Worm (Caenorhabditis elegans) whole organism, L2 larva: ENCODE data around the gene act-3.
A peak's percentile ranks its signal among the peaks of the same experiment; 100 is the strongest.
"Not testable (repeated sequence)": the region's sequence is repeated elsewhere in the genome, so short reads cannot be mapped to it uniquely, and the experiment has no call there.

Experiments
- C34F6.9 ChIP-seq: fragments of 150-350 bp; optimal IDR thresholded peaks from 2 replicates; lab custom pipeline; 2014; ENCODE audit warnings: missing biosample characterization, missing genetic modification characterization
- F13H6.1 ChIP-seq: sonication (generic microtip); optimal IDR thresholded peaks from 2 replicates; lab custom pipeline; 2016; ENCODE audit warnings: missing genetic modification characterization, missing compliant biosample characterization
- ZK546.5 ChIP-seq: sonication (generic microtip); optimal IDR thresholded peaks from 2 replicates; lab custom pipeline; 2017; ENCODE audit warnings: missing biosample characterization, missing genetic modification characterization
- ama-1 ChIP-seq: fragments of 150-350 bp; optimal IDR thresholded peaks from 2 replicates; lab custom pipeline; 2018; ENCODE audit warnings: inconsistent platforms
- blmp-1 ChIP-seq: sonication (generic microtip); optimal IDR thresholded peaks from 2 replicates; lab custom pipeline; 2017; ENCODE audit warnings: missing genetic modification characterization, mild to moderate bottlenecking, missing compliant biosample characterization, antibody characterized with exemption, moderate library complexity; ENCODE audit not compliant: insufficient read depth
- ceh-16 ChIP-seq: fragments of 150-350 bp; optimal IDR thresholded peaks from 2 replicates; lab custom pipeline; 2014; ENCODE audit warnings: missing biosample characterization, missing genetic modification characterization
- ceh-82 ChIP-seq: fragments of 150-350 bp; optimal IDR thresholded peaks from 2 replicates; lab custom pipeline; 2014; ENCODE audit warnings: missing biosample characterization, missing genetic modification characterization
- crh-2 ChIP-seq: sonication (generic microtip); optimal IDR thresholded peaks from 2 replicates; lab custom pipeline; 2017; ENCODE audit warnings: missing biosample characterization, missing genetic modification characterization
- egl-27 ChIP-seq: sonication (generic microtip); optimal IDR thresholded peaks from 3 replicates; lab custom pipeline; 2017; ENCODE audit warnings: missing biosample characterization, missing genetic modification reagents, missing genetic modification characterization
- elt-1 ChIP-seq: fragments of 150-350 bp; optimal IDR thresholded peaks from 2 replicates; lab custom pipeline; 2014; ENCODE audit warnings: missing biosample characterization, missing genetic modification characterization
- elt-3 ChIP-seq: sonication (generic microtip); optimal IDR thresholded peaks from 2 replicates; lab custom pipeline; 2017; ENCODE audit warnings: missing biosample characterization, missing genetic modification characterization
- fos-1 ChIP-seq: fragments of 150-350 bp; optimal IDR thresholded peaks from 2 replicates; lab custom pipeline; 2014; ENCODE audit warnings: missing biosample characterization, missing genetic modification characterization
- gmeb-1 ChIP-seq: fragments of 150-350 bp; optimal IDR thresholded peaks from 2 replicates; lab custom pipeline; 2014; ENCODE audit warnings: missing biosample characterization, missing genetic modification characterization
- lin-11 ChIP-seq: fragments of 150-350 bp; sonication (generic microtip); optimal IDR thresholded peaks from 2 replicates; lab custom pipeline; 2014; ENCODE audit warnings: missing biosample characterization, missing genetic modification characterization, inconsistent platforms, mixed read lengths
- lin-13 ChIP-seq: fragments of 150-350 bp; optimal IDR thresholded peaks from 2 replicates; lab custom pipeline; 2014; ENCODE audit warnings: missing biosample characterization, missing genetic modification reagents, missing genetic modification characterization
- lin-39 ChIP-seq: fragments of 150-350 bp; optimal IDR thresholded peaks from 2 replicates; lab custom pipeline; 2014; ENCODE audit warnings: missing biosample characterization, missing genetic modification reagents, missing genetic modification characterization
- lsy-2 ChIP-seq, 2 experiments: fragments of 150-350 bp in 1 of 2; sonication (generic microtip) in 1 of 2; optimal IDR thresholded peaks; 2 replicates each; lab custom pipeline; 2014 to 2017; ENCODE audit warnings: missing biosample characterization in 2 of 2, missing genetic modification characterization in 2 of 2
- mab-5 ChIP-seq: fragments of 150-350 bp; optimal IDR thresholded peaks from 2 replicates; lab custom pipeline; 2014; ENCODE audit warnings: missing biosample characterization, missing genetic modification characterization
- mbf-1 ChIP-seq: sonication (generic microtip); optimal IDR thresholded peaks from 2 replicates; lab custom pipeline; 2017; ENCODE audit warnings: missing biosample characterization, missing genetic modification characterization
- nhr-10 ChIP-seq: sonication (generic microtip); optimal IDR thresholded peaks from 2 replicates; lab custom pipeline; 2017; ENCODE audit warnings: missing biosample characterization, missing genetic modification characterization
- nhr-11 ChIP-seq: fragments of 150-350 bp; optimal IDR thresholded peaks from 2 replicates; lab custom pipeline; 2014; ENCODE audit warnings: missing biosample characterization, missing genetic modification characterization
- nhr-129 ChIP-seq: fragments of 150-350 bp; optimal IDR thresholded peaks from 2 replicates; lab custom pipeline; 2014; ENCODE audit warnings: missing biosample characterization, missing genetic modification characterization
- nhr-21 ChIP-seq: fragments of 150-350 bp; optimal IDR thresholded peaks from 2 replicates; lab custom pipeline; 2014; ENCODE audit warnings: missing biosample characterization, missing genetic modification characterization
- nhr-23 ChIP-seq: fragments of 150-350 bp; optimal IDR thresholded peaks from 2 replicates; lab custom pipeline; 2014; ENCODE audit warnings: missing biosample characterization, missing genetic modification reagents, missing genetic modification characterization
- nhr-237 ChIP-seq: fragments of 150-350 bp; optimal IDR thresholded peaks from 2 replicates; lab custom pipeline; 2014; ENCODE audit warnings: missing biosample characterization, missing genetic modification characterization
- nhr-25 ChIP-seq: fragments of 150-350 bp; sonication (generic microtip); optimal IDR thresholded peaks from 3 replicates; lab custom pipeline; 2014; ENCODE audit warnings: missing biosample characterization, missing genetic modification characterization
- nhr-6 ChIP-seq: fragments of 150-350 bp; optimal IDR thresholded peaks from 2 replicates; lab custom pipeline; 2014; ENCODE audit warnings: missing biosample characterization, missing genetic modification characterization
- nhr-77 ChIP-seq: fragments of 150-350 bp; optimal IDR thresholded peaks from 2 replicates; lab custom pipeline; 2014; ENCODE audit warnings: missing biosample characterization, missing genetic modification characterization
- peb-1 ChIP-seq: fragments of 150-350 bp; optimal IDR thresholded peaks from 2 replicates; lab custom pipeline; 2014; ENCODE audit warnings: missing biosample characterization, missing genetic modification characterization
- sem-4 ChIP-seq: fragments of 150-350 bp; optimal IDR thresholded peaks from 2 replicates; lab custom pipeline; 2014; ENCODE audit warnings: missing biosample characterization, missing genetic modification reagents, missing genetic modification characterization
- skn-1 ChIP-seq: sonication (generic microtip); optimal IDR thresholded peaks from 2 replicates; lab custom pipeline; 2017; ENCODE audit warnings: missing biosample characterization, missing genetic modification characterization
- sma-3 ChIP-seq: sonication (generic microtip); optimal IDR thresholded peaks from 2 replicates; lab custom pipeline; 2016; ENCODE audit warnings: missing genetic modification reagents, missing genetic modification characterization, missing compliant biosample characterization
- sma-9 ChIP-seq, 2 experiments: fragments of 150-350 bp in 1 of 2; sonication (generic microtip) in 1 of 2; optimal IDR thresholded peaks; 2 replicates each; lab custom pipeline; 2014 to 2016; ENCODE audit warnings: missing genetic modification characterization in 2 of 2, mild to moderate bottlenecking in 1 of 2, missing biosample characterization in 1 of 2, missing compliant biosample characterization in 1 of 2, missing genetic modification reagents in 1 of 2, moderate library complexity in 1 of 2
- snpc-4 ChIP-seq: fragments of 150-350 bp; optimal IDR thresholded peaks from 2 replicates; lab custom pipeline; 2014; ENCODE audit warnings: missing biosample characterization, missing genetic modification characterization
- unc-39 ChIP-seq: fragments of 150-350 bp; optimal IDR thresholded peaks from 2 replicates; lab custom pipeline; 2014; ENCODE audit warnings: missing biosample characterization, missing genetic modification characterization
- unc-55 ChIP-seq: fragments of 150-350 bp; sonication (generic microtip); optimal IDR thresholded peaks from 3 replicates; lab custom pipeline; 2014; ENCODE audit warnings: missing biosample characterization, missing genetic modification reagents, missing genetic modification characterization
- ztf-1 ChIP-seq: fragments of 200-800 bp; sonication (Bioruptor generic); conservative IDR thresholded peaks from 2 replicates; pipeline ENCODE4 v1.3.6; 2022; ENCODE audit warnings: missing genetic modification characterization, missing compliant biosample characterization
- ztf-4 ChIP-seq: fragments of 150-350 bp; optimal IDR thresholded peaks from 2 replicates; lab custom pipeline; 2014; ENCODE audit warnings: missing biosample characterization, missing genetic modification characterization

act-3 gene

DNA sequence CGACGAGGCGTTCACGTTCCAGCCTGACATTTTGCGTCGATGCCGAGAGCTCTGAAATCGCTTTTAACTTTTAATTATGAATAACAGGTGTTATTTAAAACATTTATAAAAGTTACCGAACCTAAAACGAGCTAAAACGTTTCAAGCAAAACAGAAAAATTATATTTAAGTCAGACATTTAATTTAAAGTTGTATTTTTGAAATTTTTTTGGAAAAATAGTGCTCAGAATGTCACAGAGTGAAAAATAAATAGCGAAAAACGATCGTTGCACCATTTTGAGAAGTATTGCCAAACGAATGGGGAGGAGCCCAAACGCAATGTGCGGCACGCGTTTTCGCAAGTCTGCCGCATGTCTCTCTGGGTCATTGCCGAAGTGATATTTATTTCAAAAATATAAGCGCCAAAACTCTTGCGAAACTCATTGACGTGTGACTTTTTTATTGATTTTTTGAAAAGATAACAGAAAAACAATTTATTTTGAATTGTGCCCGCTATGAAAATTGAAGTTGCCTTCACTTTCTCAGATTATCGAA, 38.8 kb upstream of the act-3 start, which contains the start of gene erfa-3:
TSS of gene erfa-3 (minus strand) at position 51 of the 534 bp plus-strand sequence.
- TF ChIP-seq sma-3: peak; percentile 69
- peak; percentile 73 for TF ChIP-seq unc-55
- peak; percentile 66 for TF ChIP-seq nhr-25 (tag; lab: Kevin White, UChicago)
- peak; percentile 6 for TF ChIP-seq nhr-21
- TF ChIP-seq skn-1 (tag; lab: Kevin White, UChicago): no peak
- TF ChIP-seq lin-13: peak; percentile 43
- no peak for TF ChIP-seq lin-39 (tag; lab: Kevin White, UChicago)
- no peak for TF ChIP-seq ztf-4
- peak; percentile 71 for TF ChIP-seq nhr-129 (tag; lab: Kevin White, UChicago)
- TF ChIP-seq nhr-11: no peak
- peak; percentile 48 for TF ChIP-seq sma-9 (GFP tag; optimal IDR thresholded peaks at IDR 0.05; lab: Kevin White, UChicago)
- no peak for TF ChIP-seq sma-9 (tag; optimal IDR thresholded peaks at IDR 0.05; lab: Kevin White, UChicago)
- TF ChIP-seq snpc-4 (tag; lab: Kevin White, UChicago): no peak
- TF ChIP-seq peb-1 (tag; lab: Kevin White, UChicago): no peak
- TF ChIP-seq lsy-2 (tag; optimal IDR thresholded peaks at IDR 0.05; lab: Kevin White, UChicago): peak in 1 of 2 experiments; percentile 63
- no peak for TF ChIP-seq blmp-1 (tag; lab: Kevin White, UChicago)
- peak; percentile 71 for TF ChIP-seq gmeb-1 (tag; lab: Kevin White, UChicago)
- TF ChIP-seq nhr-77 (tag; lab: Kevin White, UChicago): no peak
- TF ChIP-seq F13H6.1 (tag; lab: Kevin White, UChicago): peak; percentile 77
- no peak for TF ChIP-seq mbf-1 (tag; lab: Kevin White, UChicago)
- TF ChIP-seq mab-5 (tag; lab: Kevin White, UChicago): peak; percentile 56
- peak; percentile 7 for TF ChIP-seq fos-1
- TF ChIP-seq crh-2 (tag; lab: Kevin White, UChicago): peak; percentile 46
- TF ChIP-seq ztf-1 (GFP tag; lab: Robert Waterston, UW): no peak
- TF ChIP-seq sem-4 (tag; lab: Kevin White, UChicago): peak; percentile 30
- TF ChIP-seq elt-3 (tag; lab: Kevin White, UChicago): no peak
- TF ChIP-seq nhr-23 (tag; lab: Kevin White, UChicago): no peak
- TF ChIP-seq egl-27 (tag; lab: Kevin White, UChicago): peak; percentile 33
- TF ChIP-seq ceh-82 (tag; lab: Kevin White, UChicago): no peak
- no peak for TF ChIP-seq nhr-6 (tag; lab: Kevin White, UChicago)
- TF ChIP-seq C34F6.9 (tag; lab: Kevin White, UChicago): peak; percentile 65
- no peak for TF ChIP-seq nhr-237
- TF ChIP-seq lin-11: peak; percentile 63

DNA sequence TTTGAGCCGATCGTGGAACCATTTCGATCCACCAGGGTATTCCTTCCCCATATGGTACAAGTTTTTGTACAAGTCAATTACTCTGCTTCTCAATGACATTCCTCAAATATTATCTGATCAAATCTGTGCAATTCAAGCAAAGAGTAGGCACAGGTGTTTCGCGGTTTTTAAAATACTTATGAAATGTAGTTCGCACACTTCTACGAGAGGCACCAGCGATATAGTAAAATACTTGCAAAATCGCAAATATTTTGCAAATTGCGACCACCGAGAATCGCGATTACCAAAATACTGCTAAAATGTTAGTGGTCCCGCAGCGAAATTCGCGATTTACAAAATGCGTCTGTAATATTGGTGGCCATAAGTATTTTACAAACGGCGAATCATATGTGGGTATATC, 35.3 kb upstream of the act-3 start, which contains the start of gene Y42A5A.5:
TSS of gene Y42A5A.5 (minus strand) at position 101 of the 400 bp plus-strand sequence.
- TF ChIP-seq nhr-6, C34F6.9, ZK546.5 (tag; lab: Kevin White, UChicago): not testable (repeated sequence)
- TF ChIP-seq, all 48 proteins: peak for 0; not testable (repeated sequence) for 48

DNA sequence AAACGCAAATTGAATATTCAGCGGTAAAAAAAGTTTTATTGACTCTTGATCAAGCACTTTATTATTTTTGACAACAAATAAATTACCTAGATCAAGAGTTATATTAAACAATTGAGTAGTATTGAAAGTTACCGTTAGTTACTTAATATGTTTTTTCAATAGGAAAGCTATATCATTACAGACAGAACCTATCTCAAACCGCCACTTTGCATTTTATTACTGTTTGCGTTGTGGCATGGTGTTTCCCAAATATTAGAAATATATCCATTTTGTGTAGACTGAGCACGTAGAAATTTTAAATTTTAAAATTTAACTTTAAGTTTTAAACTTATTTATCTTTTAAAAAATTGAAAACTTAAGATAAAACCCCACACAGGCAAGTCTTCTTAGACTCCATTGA, 30.1 kb upstream of the act-3 start:
- TF ChIP-seq nhr-10 (tag; lab: Kevin White, UChicago): no peak
- no peak for TF ChIP-seq nhr-6 (tag; lab: Kevin White, UChicago)
- no peak for TF ChIP-seq ceh-16 (tag; lab: Kevin White, UChicago)
- TF ChIP-seq elt-3 (tag; lab: Kevin White, UChicago): no peak
- no peak for TF ChIP-seq mbf-1 (tag; lab: Kevin White, UChicago)
- no peak for TF ChIP-seq ama-1 (lab: Kevin White, UChicago)
- TF ChIP-seq elt-1 (tag; lab: Kevin White, UChicago): no peak
- no peak for TF ChIP-seq blmp-1 (tag; lab: Kevin White, UChicago)
- no peak for TF ChIP-seq sma-3
- TF ChIP-seq fos-1: no peak
- TF ChIP-seq lin-11: no peak
- no peak for TF ChIP-seq nhr-11
- TF ChIP-seq unc-39 (tag; lab: Kevin White, UChicago): no peak
- no peak for TF ChIP-seq nhr-237
- no peak for TF ChIP-seq sem-4 (tag; lab: Kevin White, UChicago)
- TF ChIP-seq nhr-77 (tag; lab: Kevin White, UChicago): no peak
